Worm (Caenorhabditis elegans) whole organism, young adult: Measurements from ENCODE around the gene H14A12.3.

Experiments used
- F22D6.2 ChIP-seq: sonication (generic microtip); optimal IDR thresholded peaks from 2 replicates; lab custom pipeline; 2016; ENCODE audit warnings: mild to moderate bottlenecking, missing genetic modification characterization, missing compliant biosample characterization
- F37B4.10 ChIP-seq: fragments of 200-800 bp; sonication (Bioruptor generic); IDR thresholded peaks from 2 replicates; pipeline ENCODE4 v1.3.6; 2022; ENCODE audit warnings: missing genetic modification characterization, missing compliant biosample characterization
- ceh-40 ChIP-seq: fragments of 200-800 bp; sonication (Bioruptor generic); IDR thresholded peaks from 2 replicates; pipeline ENCODE4 v1.3.6; 2022; ENCODE audit warnings: missing genetic modification characterization, missing compliant biosample characterization
- hmg-20 ChIP-seq: fragments of 200-800 bp; sonication (Bioruptor generic); IDR thresholded peaks from 2 replicates; pipeline ENCODE4 v1.3.6; 2022; ENCODE audit warnings: missing genetic modification reagents, missing genetic modification characterization, missing compliant biosample characterization
- madf-3 ChIP-seq: fragments of 200-800 bp; sonication (Bioruptor generic); IDR thresholded peaks from 2 replicates; pipeline ENCODE4 v1.3.6; 2022; ENCODE audit warnings: missing genetic modification reagents, missing genetic modification characterization, missing compliant biosample characterization
- ztf-3 ChIP-seq: fragments of 200-800 bp; sonication (Bioruptor generic); optimal IDR thresholded peaks from 2 replicates; lab custom pipeline; 2018; ENCODE audit warnings: mild to moderate bottlenecking, missing genetic modification characterization, missing compliant biosample characterization

- TF ChIP-seq ceh-40 (GFP tag; lab: Robert Waterston, UW) (no peak), hmg-20 (GFP tag; lab: Robert Waterston, UW) (no peak), ztf-3 (GFP tag; lab: Kevin White, UChicago) (no peak), F37B4.10 (no peak), F22D6.2 (tag; lab: Kevin White, UChicago) (no peak), madf-3 (GFP tag; lab: Robert Waterston, UW) (no peak)
These were observed 9.9 kb upstream of the H14A12.3 start, which contains the start of gene alh-12 for ce11 chrIII:7453653-7454124.
